Worm (Caenorhabditis elegans) whole organism, L4/young adult: ENCODE measurements around the gene fli-1.

Experiments used
- W03F9.2 ChIP-seq: fragments of 150-350 bp; optimal IDR thresholded peaks from 2 replicates; lab custom pipeline; 2014; ENCODE audit warnings: missing biosample characterization, missing genetic modification characterization
- him-1 ChIP-seq: sonication (generic microtip); optimal IDR thresholded peaks from 2 replicates; lab custom pipeline; 2016; ENCODE audit warnings: missing genotype, missing genetic modification reagents, missing genetic modification characterization, missing compliant biosample characterization

ce11 chrIII:8648589-8648988 lies 34.9 kb downstream of the fli-1 start, which contains the start of gene F22B7.3:
- no peak for TF ChIP-seq him-1
- TF ChIP-seq W03F9.2 (tag; lab: Kevin White, UChicago): no peak
